Fruit fly (Drosophila melanogaster): Measurements from ENCODE around the gene DCAF12.

DCAF12 gene

dm6 chr3R:11989206-11989605 is 27.6 kb downstream of the DCAF12 start:
- TF ChIP-seq CG9705 (GFP tag; optimal IDR thresholded peaks at IDR 0.05), result no peak
- TF ChIP-seq CG32264 (GFP tag; optimal IDR thresholded peaks at IDR 0.05), result no peak
- TF ChIP-seq Myc (optimal IDR thresholded peaks at IDR 0.05), result no peak
- no peak for TF ChIP-seq Vsx2 (GFP tag; optimal IDR thresholded peaks at IDR 0.05; ENCODE audit: partially characterized antibody)
- TF ChIP-seq br (GFP tag; optimal IDR thresholded peaks at IDR 0.05), result no peak

dm6 chr3R:11984862-11985261 is 32.0 kb downstream of the DCAF12 start:
- TF ChIP-seq Dfd (GFP tag; optimal IDR thresholded peaks at IDR 0.05), result no peak
- no peak for TF ChIP-seq Sp1 (GFP tag; optimal IDR thresholded peaks at IDR 0.05)
- TF ChIP-seq Dif (GFP tag; optimal IDR thresholded peaks at IDR 0.05; ENCODE audit: partially characterized antibody), result peak; percentile 48

- TF ChIP-seq CG32264 (GFP tag; optimal IDR thresholded peaks at IDR 0.05) (no peak), dsf (GFP tag; optimal IDR thresholded peaks at IDR 0.05; ENCODE audit: borderline replicate concordance) (no peak), psq (GFP tag; optimal IDR thresholded peaks at IDR 0.05) (no peak), sage (GFP tag; optimal IDR thresholded peaks at IDR 0.05) (peak; percentile 16)
Measured at dm6 chr3R:11984441-11984840, 32.4 kb downstream of the DCAF12 start, which contains the start of gene CG3397. Gene CG3397 (minus strand): TSS chr3R:11984541.

dm6 chr3R:11982547-11982946 is 34.3 kb downstream of the DCAF12 start:
- TF ChIP-seq CG32264 (GFP tag; optimal IDR thresholded peaks at IDR 0.05), result no peak
- peak; percentile 21 for TF ChIP-seq CrebA (GFP tag; optimal IDR thresholded peaks at IDR 0.05; ENCODE audit: borderline replicate concordance)
- TF ChIP-seq pan (optimal IDR thresholded peaks at IDR 0.05), result no peak

dm6 chr3R:11981962-11982361 is 34.9 kb downstream of the DCAF12 start, which contains the start of gene CG12224:
Gene CG12224 (minus strand): TSS chr3R:11982062.
- TF ChIP-seq GATAd (GFP tag; optimal IDR thresholded peaks at IDR 0.05) (no peak), OdsH (GFP tag; optimal IDR thresholded peaks at IDR 0.05) (no peak), h (GFP tag; optimal IDR thresholded peaks at IDR 0.05) (no peak), Hr78 (GFP tag; optimal IDR thresholded peaks at IDR 0.05) (no peak), rgr (GFP tag; optimal IDR thresholded peaks at IDR 0.05) (no peak), Hnf4 (GFP tag; optimal IDR thresholded peaks at IDR 0.05) (no peak), dl (GFP tag; optimal IDR thresholded peaks at IDR 0.05; ENCODE audit: insufficient read depth in 1 of 2, partially characterized antibody in 2 of 2) (no peak), Vsx2 (GFP tag; optimal IDR thresholded peaks at IDR 0.05; ENCODE audit: partially characterized antibody) (no peak), dmrt93B (GFP tag; optimal IDR thresholded peaks at IDR 0.05) (no peak), tai (GFP tag; optimal IDR thresholded peaks at IDR 0.05) (no peak), N (GFP tag; optimal IDR thresholded peaks at IDR 0.05) (no peak)

dm6 chr3R:11979879-11980571 is 36.8 kb downstream of the DCAF12 start, which contains the start of gene CG18547:
Gene CG18547 (minus strand): TSS chr3R:11980390.
- TF ChIP-seq foxo (GFP tag; optimal IDR thresholded peaks at IDR 0.05), result peak in 1 of 2 experiments; percentile 69
- no peak for TF ChIP-seq Hr83 (GFP tag; optimal IDR thresholded peaks at IDR 0.05; ENCODE audit: poor library complexity, severe bottlenecking)
- TF ChIP-seq sage (GFP tag; optimal IDR thresholded peaks at IDR 0.05), result no peak
- TF ChIP-seq Mio (GFP tag; optimal IDR thresholded peaks at IDR 0.05), result no peak
- no peak for TF ChIP-seq pan (optimal IDR thresholded peaks at IDR 0.05)
- TF ChIP-seq Hr78 (GFP tag; optimal IDR thresholded peaks at IDR 0.05), result no peak
- TF ChIP-seq dl (GFP tag; optimal IDR thresholded peaks at IDR 0.05; ENCODE audit: insufficient read depth in 1 of 2, partially characterized antibody in 2 of 2), result peak in 1 of 2 experiments; percentile 1
- TF ChIP-seq HLH106 (tag; optimal IDR thresholded peaks at IDR 0.05), result peak; percentile 56
- no peak for TF ChIP-seq CrebA (GFP tag; optimal IDR thresholded peaks at IDR 0.05; ENCODE audit: borderline replicate concordance)
- no peak for TF ChIP-seq sv (GFP tag; optimal IDR thresholded peaks at IDR 0.05)
- peak; percentile 29 for TF ChIP-seq psq (GFP tag; optimal IDR thresholded peaks at IDR 0.05)
- no peak for TF ChIP-seq lola (GFP tag; optimal IDR thresholded peaks at IDR 0.05)
- TF ChIP-seq dsf (GFP tag; optimal IDR thresholded peaks at IDR 0.05; ENCODE audit: borderline replicate concordance), result no peak
- TF ChIP-seq woc (GFP tag; optimal IDR thresholded peaks at IDR 0.05), result peak; percentile 25
- no peak for TF ChIP-seq usp (GFP tag; optimal IDR thresholded peaks at IDR 0.05)
- TF ChIP-seq Abd-B (GFP tag; optimal IDR thresholded peaks at IDR 0.05), result no peak
- no peak for TF ChIP-seq GATAd (GFP tag; optimal IDR thresholded peaks at IDR 0.05)
- no peak for TF ChIP-seq jim (GFP tag; optimal IDR thresholded peaks at IDR 0.05)
- no peak for TF ChIP-seq Myc (optimal IDR thresholded peaks at IDR 0.05)
- peak; percentile 41 for TF ChIP-seq ey (GFP tag; optimal IDR thresholded peaks at IDR 0.05)
- TF ChIP-seq Jra (GFP tag; optimal IDR thresholded peaks at IDR 0.05), result no peak
- no peak for TF ChIP-seq CG32264 (GFP tag; optimal IDR thresholded peaks at IDR 0.05)
- TF ChIP-seq tai (GFP tag; optimal IDR thresholded peaks at IDR 0.05), result no peak
- peak; percentile 31 for TF ChIP-seq Hnf4 (GFP tag; optimal IDR thresholded peaks at IDR 0.05)
- TF ChIP-seq Sp1 (GFP tag; optimal IDR thresholded peaks at IDR 0.05), result peak; percentile 33
- TF ChIP-seq dmrt93B (GFP tag; optimal IDR thresholded peaks at IDR 0.05), result no peak
- peak; percentile 64 for TF ChIP-seq rgr (GFP tag; optimal IDR thresholded peaks at IDR 0.05)
- no peak for TF ChIP-seq Vsx2 (GFP tag; optimal IDR thresholded peaks at IDR 0.05; ENCODE audit: partially characterized antibody)
- TF ChIP-seq CG9705 (GFP tag; optimal IDR thresholded peaks at IDR 0.05), result no peak
- TF ChIP-seq brk (GFP tag; optimal IDR thresholded peaks at IDR 0.05), result no peak
- peak; percentile 10 for TF ChIP-seq Dif (GFP tag; optimal IDR thresholded peaks at IDR 0.05; ENCODE audit: partially characterized antibody)
- TF ChIP-seq N (GFP tag; optimal IDR thresholded peaks at IDR 0.05), result no peak
- peak; percentile 56 for TF ChIP-seq OdsH (GFP tag; optimal IDR thresholded peaks at IDR 0.05)

Data from whole organism, wandering third instar larva.